Fruit fly (Drosophila melanogaster): ENCODE results near the gene CG17726.

Gene CG17726

dm6 chr3R:11216156-11216630 lies 10.4 kb upstream of the CG17726 start, which contains the start of the genes RpS25 and CG4820 (continued):
- TF ChIP-seq oc (tag; optimal IDR thresholded peaks at IDR 0.05) (peak; percentile 63), Rfx (GFP tag; IDR thresholded peaks at IDR 0.05) (peak; percentile 93), CG11085 (GFP tag; IDR thresholded peaks at IDR 0.05) (peak; percentile 82), Sry-δ (GFP tag; optimal IDR thresholded peaks at IDR 0.05) (peak; percentile 92), dati (GFP tag; IDR thresholded peaks at IDR 0.05) (peak; percentile 84), tup (GFP tag; optimal IDR thresholded peaks at IDR 0.05) (peak; percentile 53), pros (GFP tag; optimal IDR thresholded peaks at IDR 0.05) (peak; percentile 2), CG9797 (GFP tag; optimal IDR thresholded peaks at IDR 0.05) (peak; percentile 99), Ets97D (GFP tag; optimal IDR thresholded peaks at IDR 0.05) (peak; percentile 100), CG10979 (tag; optimal IDR thresholded peaks at IDR 0.05) (peak; percentile 83), CG12104 (GFP tag; optimal IDR thresholded peaks at IDR 0.05) (peak; percentile 93), CG17912 (GFP tag; optimal IDR thresholded peaks at IDR 0.05) (peak; percentile 95), CG12155 (GFP tag; optimal IDR thresholded peaks at IDR 0.05) (peak; percentile 68), az2 (GFP tag; optimal IDR thresholded peaks at IDR 0.05) (peak; percentile 70), Ssrp (tag; optimal IDR thresholded peaks at IDR 0.05) (peak; percentile 81), Sin3A (optimal IDR thresholded peaks at IDR 0.05) (peak; percentile 96), twi (tag; optimal IDR thresholded peaks at IDR 0.05) (peak; percentile 84), fd96Cb (tag; optimal IDR thresholded peaks at IDR 0.05) (peak; percentile 73), CG11247 (GFP tag; IDR thresholded peaks at IDR 0.05) (peak; percentile 83), dysf (GFP tag; IDR thresholded peaks at IDR 0.05) (peak; percentile 86), cas (GFP tag; IDR thresholded peaks at IDR 0.05) (peak; percentile 69), sug (tag; optimal IDR thresholded peaks at IDR 0.05) (peak; percentile 92), CG9817 (tag; optimal IDR thresholded peaks at IDR 0.05) (peak; percentile 85), en (GFP tag; optimal IDR thresholded peaks at IDR 0.05) (peak; percentile 88), CG33213 (GFP tag; optimal IDR thresholded peaks at IDR 0.05) (peak; percentile 96), Antp (GFP tag; optimal IDR thresholded peaks at IDR 0.05) (peak; percentile 76), NC2β (GFP tag; optimal IDR thresholded peaks at IDR 0.05) (peak; percentile 98), Sry-β (GFP tag; optimal IDR thresholded peaks at IDR 0.05) (peak; percentile 69), slou (GFP tag; optimal IDR thresholded peaks at IDR 0.05) (peak; percentile 88), CG15514 (GFP tag; optimal IDR thresholded peaks at IDR 0.05) (peak; percentile 93), sens-2 (GFP tag; IDR thresholded peaks at IDR 0.05) (peak; percentile 89), CG1603 (tag; optimal IDR thresholded peaks at IDR 0.05) (peak; percentile 97), CG11696 (GFP tag; IDR thresholded peaks at IDR 0.05) (peak; percentile 42), CG14860 (GFP tag; IDR thresholded peaks at IDR 0.05; ENCODE audit: partially characterized antibody) (peak; percentile 77), run (tag; optimal IDR thresholded peaks at IDR 0.05) (peak; percentile 84), mirr (GFP tag; optimal IDR thresholded peaks at IDR 0.05) (peak; percentile 98), CG1602 (GFP tag; optimal IDR thresholded peaks at IDR 0.05) (peak; percentile 61), CG15479 (GFP tag; optimal IDR thresholded peaks at IDR 0.05) (peak; percentile 94), sens (GFP tag) (peak; percentile 98), her (GFP tag; optimal IDR thresholded peaks at IDR 0.05) (peak; percentile 91), CG15269 (tag; optimal IDR thresholded peaks at IDR 0.05) (peak; percentile 84), CG15011 (GFP tag; optimal IDR thresholded peaks at IDR 0.05) (peak; percentile 91), Abd-B (GFP tag; optimal IDR thresholded peaks at IDR 0.05) (peak; percentile 70), CG6654 (GFP tag; optimal IDR thresholded peaks at IDR 0.05) (peak; percentile 71), insv (GFP tag; optimal IDR thresholded peaks at IDR 0.05) (peak in 1 of 2 experiments; percentile 84), inv (GFP tag; IDR thresholded peaks at IDR 0.05; ENCODE audit: partially characterized antibody) (peak; percentile 78), ci (GFP tag; IDR thresholded peaks at IDR 0.05) (peak; percentile 96), Trl (optimal IDR thresholded peaks at IDR 0.05) (no peak), Trl (GFP tag; optimal IDR thresholded peaks at IDR 0.05) (peak; percentile 96), CG7963 (GFP tag; IDR thresholded peaks at IDR 0.05; ENCODE audit: partially characterized antibody) (peak; percentile 69; the same call in 1 of the 3 replicates), gce (GFP tag; IDR thresholded peaks at IDR 0.05) (peak; percentile 86; the same call in 2 of the 3 replicates)

Measured in whole organism, embryonic.